Worm (Caenorhabditis elegans): ENCODE measurements around the gene ZC239.22.

ZC239.22 gene

ce11 chrII:3237038-3237521 is 16.5 kb upstream of the ZC239.22 start, which contains the start of the genes srz-67 and C17F4.11:
Gene srz-67, minus strand, starts transcription at chrII:3237138.
Gene C17F4.11, plus strand, starts transcription at chrII:3237471.
- TF ChIP-seq elt-3 (tag; optimal IDR thresholded peaks at IDR 0.05) (no peak), dmd-4 (tag; optimal IDR thresholded peaks at IDR 0.05) (no peak), sma-9 (GFP tag; optimal IDR thresholded peaks at IDR 0.05) (no peak), sma-9 (tag; optimal IDR thresholded peaks at IDR 0.05) (no peak), F13H6.1 (tag; optimal IDR thresholded peaks at IDR 0.05) (no peak), mdl-1 (tag; optimal IDR thresholded peaks at IDR 0.05) (no peak), unc-55 (GFP tag; optimal IDR thresholded peaks at IDR 0.05) (no peak), nhr-6 (tag; optimal IDR thresholded peaks at IDR 0.05) (no peak), nhr-21 (tag; optimal IDR thresholded peaks at IDR 0.05) (no peak), ZK546.5 (tag; optimal IDR thresholded peaks at IDR 0.05) (no peak), R02D3.7 (tag; optimal IDR thresholded peaks at IDR 0.05) (no peak)

- no peak for TF ChIP-seq ama-1 (optimal IDR thresholded peaks at IDR 0.05)
Observed at ce11 chrII:3234725-3235124, 14.1 kb upstream of the ZC239.22 start, which contains the start of gene C17F4.8. Gene C17F4.8, minus strand, starts transcription at chrII:3234825.

DNA sequence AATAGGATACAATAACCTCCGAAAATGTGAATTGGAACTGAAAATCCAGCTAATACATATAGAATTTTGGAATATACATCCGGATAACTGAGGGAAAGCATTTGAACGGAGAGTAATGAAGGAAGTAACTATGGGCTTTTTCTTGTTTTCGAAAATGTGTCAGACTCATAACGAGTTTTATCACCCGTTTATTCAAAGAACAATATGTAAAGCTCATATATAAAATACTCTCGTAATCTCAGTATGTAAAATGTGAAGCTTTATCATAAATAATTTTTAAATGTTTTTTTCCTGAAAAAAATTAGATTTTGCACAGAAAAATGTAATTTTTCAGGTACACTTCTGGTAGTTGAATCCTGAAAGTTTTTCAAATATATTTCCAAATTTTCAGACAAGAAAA is 9.8 kb upstream of the ZC239.22 start, which contains the start of gene srh-297:
srh-297 (minus strand) TSS at position 101 of the 400 bp plus-strand sequence.
- TF ChIP-seq gmeb-1 (tag; optimal IDR thresholded peaks at IDR 0.05) (no peak), nhr-21 (tag; optimal IDR thresholded peaks at IDR 0.05) (no peak), Y55F3AM.14 (GFP tag; optimal IDR thresholded peaks at IDR 0.05) (no peak)

DNA sequence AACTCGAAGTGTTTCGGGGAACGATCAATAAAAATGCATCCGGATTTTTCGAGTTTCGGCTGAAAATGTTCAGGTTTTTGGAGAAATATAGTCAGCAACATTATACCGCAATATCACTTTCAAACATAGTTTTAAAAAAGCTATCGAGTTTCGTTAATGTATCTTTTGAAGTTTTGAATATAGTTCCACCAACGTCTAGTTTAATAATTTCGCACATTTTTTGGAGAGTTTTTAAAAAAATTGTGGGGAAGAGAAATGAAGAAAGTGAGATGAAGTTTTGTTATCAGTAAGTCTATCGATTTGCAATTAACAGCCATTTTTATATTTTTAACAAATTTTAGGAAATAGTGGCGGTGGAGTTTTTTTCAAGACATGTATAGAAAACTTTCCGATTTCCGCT is 5.2 kb upstream of the ZC239.22 start, which contains the start of gene ZC239.17:
ZC239.17 (minus strand) TSS at position 101 of the 400 bp plus-strand sequence.
- TF ChIP-seq unc-62 (GFP tag; optimal IDR thresholded peaks at IDR 0.05) (no peak), C34F6.9 (tag; optimal IDR thresholded peaks at IDR 0.05) (no peak), sma-3 (GFP tag; optimal IDR thresholded peaks at IDR 0.05) (no peak), sma-9 (GFP tag; optimal IDR thresholded peaks at IDR 0.05) (no peak), sma-9 (tag; optimal IDR thresholded peaks at IDR 0.05) (no peak), ztf-4 (tag; optimal IDR thresholded peaks at IDR 0.05) (no peak), elt-1 (tag; optimal IDR thresholded peaks at IDR 0.05) (no peak), gmeb-1 (tag; optimal IDR thresholded peaks at IDR 0.05) (no peak), dmd-4 (tag; optimal IDR thresholded peaks at IDR 0.05) (no peak), ZK546.5 (tag; optimal IDR thresholded peaks at IDR 0.05) (no peak), mab-5 (tag; optimal IDR thresholded peaks at IDR 0.05) (no peak), nhr-12 (tag; optimal IDR thresholded peaks at IDR 0.05) (no peak)

- TF ChIP-seq F13H6.1 (tag; optimal IDR thresholded peaks at IDR 0.05) (no peak), unc-55 (GFP tag; optimal IDR thresholded peaks at IDR 0.05) (no peak), fos-1 (tag; optimal IDR thresholded peaks at IDR 0.05) (peak; percentile 63)
Observed at ce11 chrII:3225200-3225599, 4.6 kb upstream of the ZC239.22 start, which contains the start of gene ZC239.16. Gene ZC239.16, minus strand, starts transcription at chrII:3225319.

ce11 chrII:3224631-3225030 is 4.0 kb upstream of the ZC239.22 start, which contains the start of gene ZC239.15:
Gene ZC239.15, minus strand, starts transcription at chrII:3224731.
- TF ChIP-seq nhr-6 (tag; optimal IDR thresholded peaks at IDR 0.05) (no peak), mbf-1 (tag; optimal IDR thresholded peaks at IDR 0.05) (no peak), crh-2 (tag; optimal IDR thresholded peaks at IDR 0.05) (no peak), skn-1 (tag; optimal IDR thresholded peaks at IDR 0.05) (no peak), alr-1 (tag; optimal IDR thresholded peaks at IDR 0.05) (no peak), C34F6.9 (tag; optimal IDR thresholded peaks at IDR 0.05) (no peak), egl-27 (tag; optimal IDR thresholded peaks at IDR 0.05) (no peak), elt-3 (tag; optimal IDR thresholded peaks at IDR 0.05) (no peak), zag-1 (tag; optimal IDR thresholded peaks at IDR 0.05) (no peak), Y55F3AM.14 (GFP tag; optimal IDR thresholded peaks at IDR 0.05) (no peak), nhr-11 (tag; optimal IDR thresholded peaks at IDR 0.05) (no peak), unc-62 (GFP tag; optimal IDR thresholded peaks at IDR 0.05) (no peak), ztf-11 (tag; optimal IDR thresholded peaks at IDR 0.05) (no peak), nhr-129 (tag; optimal IDR thresholded peaks at IDR 0.05) (no peak), ztf-4 (tag; optimal IDR thresholded peaks at IDR 0.05) (no peak), blmp-1 (tag; optimal IDR thresholded peaks at IDR 0.05; ENCODE audit: insufficient read depth) (no peak), nhr-25 (tag; optimal IDR thresholded peaks at IDR 0.05) (no peak)
